Worm (Caenorhabditis elegans): Measurements from ENCODE around the gene Y46G5A.7.

The Y46G5A.7 gene

ce11 chrII:12799364-12799763, 43.2 kb upstream of the Y46G5A.7 start:
- TF ChIP-seq ama-1 (optimal IDR thresholded peaks at IDR 0.05) (no peak), hpl-2 (GFP tag; optimal IDR thresholded peaks at IDR 0.05) (no peak)

ce11 chrII:12798814-12799213, 42.7 kb upstream of the Y46G5A.7 start:
- TF ChIP-seq ama-1 (optimal IDR thresholded peaks at IDR 0.05), result no peak
- no peak for TF ChIP-seq vab-15 (tag; optimal IDR thresholded peaks at IDR 0.05)
- no peak for TF ChIP-seq hlh-17 (GFP tag; optimal IDR thresholded peaks at IDR 0.05; ENCODE audit: borderline replicate concordance)
- TF ChIP-seq ztf-11 (tag; optimal IDR thresholded peaks at IDR 0.05), result no peak
- peak; percentile 79 for TF ChIP-seq swsn-7 (tag; optimal IDR thresholded peaks at IDR 0.05)
- peak; percentile 85 for TF ChIP-seq tbx-2 (tag; optimal IDR thresholded peaks at IDR 0.05)
- peak; percentile 85 for TF ChIP-seq nhr-11 (tag; optimal IDR thresholded peaks at IDR 0.05)
- no peak for TF ChIP-seq pqm-1 (tag; optimal IDR thresholded peaks at IDR 0.05)
- TF ChIP-seq efl-1 (optimal IDR thresholded peaks at IDR 0.05), result peak; percentile 67 to 69
- TF ChIP-seq efl-1 (GFP tag; optimal IDR thresholded peaks at IDR 0.05 in 1 of 2), result peak; percentile 53 to 95
- TF ChIP-seq nhr-90 (tag; optimal IDR thresholded peaks at IDR 0.05; ENCODE audit: poor library complexity), result peak; percentile 94
- TF ChIP-seq ces-1 (GFP tag; optimal IDR thresholded peaks at IDR 0.05), result no peak
- peak; percentile 57 for TF ChIP-seq mep-1 (tag; optimal IDR thresholded peaks at IDR 0.05)
- no peak for TF ChIP-seq aly-2 (tag; optimal IDR thresholded peaks at IDR 0.05)
- TF ChIP-seq hpl-2 (GFP tag; optimal IDR thresholded peaks at IDR 0.05), result peak; percentile 13
- TF ChIP-seq sptf-1 (tag; optimal IDR thresholded peaks at IDR 0.05), result no peak
- TF ChIP-seq rnt-1 (tag; optimal IDR thresholded peaks at IDR 0.05), result peak; percentile 87
- no peak for TF ChIP-seq fkh-4 (tag; optimal IDR thresholded peaks at IDR 0.05; ENCODE audit: borderline replicate concordance)
- TF ChIP-seq blmp-1 (tag; optimal IDR thresholded peaks at IDR 0.05), result peak; percentile 45
- TF ChIP-seq pax-3 (tag; optimal IDR thresholded peaks at IDR 0.05), result peak; percentile 67
- TF ChIP-seq zag-1 (tag; optimal IDR thresholded peaks at IDR 0.05), result no peak
- TF ChIP-seq pag-3 (tag; optimal IDR thresholded peaks at IDR 0.05; ENCODE audit: borderline replicate concordance, insufficient read depth), result no peak
- no peak for TF ChIP-seq alr-1 (tag; optimal IDR thresholded peaks at IDR 0.05; ENCODE audit: borderline replicate concordance)
- TF ChIP-seq elt-2 (tag; optimal IDR thresholded peaks at IDR 0.05), result peak; percentile 95
- no peak for TF ChIP-seq fkh-10 (GFP tag; optimal IDR thresholded peaks at IDR 0.05)
- peak; percentile 16 for TF ChIP-seq dsc-1 (tag; optimal IDR thresholded peaks at IDR 0.05)
- TF ChIP-seq C04F5.9 (tag; optimal IDR thresholded peaks at IDR 0.05), result peak; percentile 42
- TF ChIP-seq mef-2 (tag; optimal IDR thresholded peaks at IDR 0.05), result peak; percentile 48
- peak; percentile 98 for TF ChIP-seq nhr-85 (tag)
- TF ChIP-seq lin-39 (tag; optimal IDR thresholded peaks at IDR 0.05), result peak; percentile 43
- TF ChIP-seq unc-130 (tag; optimal IDR thresholded peaks at IDR 0.05), result peak; percentile 41
- TF ChIP-seq lin-15B (tag; optimal IDR thresholded peaks at IDR 0.05), result no peak
- TF ChIP-seq nhr-28 (tag; optimal IDR thresholded peaks at IDR 0.05), result no peak
- TF ChIP-seq jun-1 (tag; optimal IDR thresholded peaks at IDR 0.05), result peak; percentile 84
- TF ChIP-seq ztf-4 (tag; optimal IDR thresholded peaks at IDR 0.05), result peak; percentile 82
- TF ChIP-seq mdl-1 (tag; optimal IDR thresholded peaks at IDR 0.05), result peak; percentile 62 to 94
- no peak for TF ChIP-seq ceh-90 (tag; optimal IDR thresholded peaks at IDR 0.05)
- TF ChIP-seq nhr-47 (tag; optimal IDR thresholded peaks at IDR 0.05), result peak; percentile 87
- TF ChIP-seq dpl-1 (GFP tag; optimal IDR thresholded peaks at IDR 0.05), result peak; percentile 50 to 70 (median 63)
- TF ChIP-seq unc-62 (GFP tag; optimal IDR thresholded peaks at IDR 0.05), result no peak
- TF ChIP-seq ceh-82 (tag; optimal IDR thresholded peaks at IDR 0.05), result peak in 2 of 3 experiments; percentile 4 to 47
- peak; percentile 97 for TF ChIP-seq nhr-71 (tag; optimal IDR thresholded peaks at IDR 0.05)
- peak; percentile 75 for TF ChIP-seq xbp-1 (tag; optimal IDR thresholded peaks at IDR 0.05)
- TF ChIP-seq sup-37 (GFP tag; optimal IDR thresholded peaks at IDR 0.05), result no peak
- no peak for TF ChIP-seq hlh-4 (tag; optimal IDR thresholded peaks at IDR 0.05)
- no peak for TF ChIP-seq mab-9 (GFP tag; IDR thresholded peaks at IDR 0.05)
- peak; percentile 76 for TF ChIP-seq nhr-77 (tag; optimal IDR thresholded peaks at IDR 0.05)
- peak; percentile 91 for TF ChIP-seq snu-23 (GFP tag; optimal IDR thresholded peaks at IDR 0.05)
- TF ChIP-seq lin-14 (GFP tag; optimal IDR thresholded peaks at IDR 0.05), result peak; percentile 96
- no peak for TF ChIP-seq sox-4 (tag; optimal IDR thresholded peaks at IDR 0.05)
- TF ChIP-seq egl-27 (tag; optimal IDR thresholded peaks at IDR 0.05), result peak in 1 of 2 experiments; percentile 80
